Worm (Caenorhabditis elegans) whole organism, L1 larva: ENCODE measurements around the gene dcn-1.

Experiments used
- C04F5.9 ChIP-seq: sonication (generic microtip); optimal IDR thresholded peaks from 2 replicates; lab custom pipeline; 2016; ENCODE audit warnings: missing genetic modification characterization, missing compliant biosample characterization
- C16A3.4 ChIP-seq: fragments of 150-350 bp; optimal IDR thresholded peaks from 2 replicates; lab custom pipeline; 2014; ENCODE audit warnings: missing biosample characterization, missing genetic modification characterization
- F16B12.6 ChIP-seq: fragments of 150-350 bp; optimal IDR thresholded peaks from 2 replicates; lab custom pipeline; 2014; ENCODE audit warnings: missing biosample characterization, missing genetic modification characterization
- Y116A8C.19 ChIP-seq: sonication (generic microtip); optimal IDR thresholded peaks from 2 replicates; lab custom pipeline; 2016; ENCODE audit warnings: missing compliant biosample characterization, missing genetic modification characterization, borderline replicate concordance
- aha-1 ChIP-seq: fragments of 150-350 bp; optimal IDR thresholded peaks from 2 replicates; lab custom pipeline; 2014; ENCODE audit warnings: missing biosample characterization, missing genetic modification characterization
- aly-2 ChIP-seq: fragments of 150-350 bp; optimal IDR thresholded peaks from 2 replicates; lab custom pipeline; 2014; ENCODE audit warnings: missing biosample characterization, missing genetic modification characterization
- ama-1 ChIP-seq: fragments of 150-350 bp; optimal IDR thresholded peaks from 2 replicates; lab custom pipeline; 2014
- ceh-63 ChIP-seq: fragments of 200-800 bp; sonication (Bioruptor generic); optimal IDR thresholded peaks from 2 replicates; lab custom pipeline; 2018; ENCODE audit warnings: mild to moderate bottlenecking, missing genetic modification characterization, missing compliant biosample characterization
- ceh-88 ChIP-seq: fragments of 200-800 bp; sonication (Bioruptor generic); IDR thresholded peaks from 2 replicates; pipeline ENCODE4 v1.3.6; 2022; ENCODE audit warnings: missing genetic modification characterization, missing compliant biosample characterization
- ceh-90 ChIP-seq: sonication (generic microtip); optimal IDR thresholded peaks from 2 replicates; lab custom pipeline; 2016; ENCODE audit warnings: missing genetic modification characterization, missing compliant biosample characterization
- dsc-1 ChIP-seq: sonication (generic microtip); optimal IDR thresholded peaks from 2 replicates; lab custom pipeline; 2016; ENCODE audit warnings: mild to moderate bottlenecking, missing genetic modification characterization, missing compliant biosample characterization
- efl-1 ChIP-seq, 4 experiments: fragments of 150-350 bp; optimal IDR thresholded peaks in 3 of 4; peaks in 1 of 4; 1 replicate in 1 of 4; 2 replicates in 3 of 4; lab custom pipeline; 2014; ENCODE audit warnings: missing biosample characterization in 2 of 4, missing genetic modification characterization in 2 of 4, missing genetic modification reagents in 2 of 4
- egl-27 ChIP-seq, 2 experiments: fragments of 150-350 bp in 1 of 2; sonication (generic microtip); optimal IDR thresholded peaks; 3 replicates each; lab custom pipeline; 2017 to 2018; ENCODE audit warnings: missing biosample characterization in 2 of 2, missing genetic modification characterization in 2 of 2, missing genetic modification reagents in 2 of 2
- elt-3 ChIP-seq, 6 experiments: fragments of 150-350 bp in 1 of 6; sonication (generic microtip); optimal IDR thresholded peaks; 2 replicates each; lab custom pipeline; 2017 to 2018; ENCODE audit warnings: missing biosample characterization in 6 of 6, missing genetic modification characterization in 6 of 6, inconsistent platforms in 1 of 6
- ets-5 ChIP-seq: fragments of 200-800 bp; sonication (Bioruptor generic); IDR thresholded peaks from 2 replicates; pipeline ENCODE4 v1.3.6; 2022; ENCODE audit warnings: missing genetic modification characterization, missing compliant biosample characterization
- fkh-4 ChIP-seq: sonication (generic microtip); optimal IDR thresholded peaks from 2 replicates; lab custom pipeline; 2016; ENCODE audit warnings: missing compliant biosample characterization, missing genetic modification characterization, borderline replicate concordance
- fkh-8 ChIP-seq: sonication (generic microtip); optimal IDR thresholded peaks from 2 replicates; lab custom pipeline; 2016; ENCODE audit warnings: mild to moderate bottlenecking, missing genetic modification characterization, missing compliant biosample characterization
- hlh-17 ChIP-seq: fragments of 200-800 bp; sonication (Bioruptor generic); optimal IDR thresholded peaks from 2 replicates; lab custom pipeline; 2018; ENCODE audit warnings: missing genetic modification characterization, mild to moderate bottlenecking, missing compliant biosample characterization, moderate library complexity, borderline replicate concordance
- irx-1 ChIP-seq: sonication (generic microtip); optimal IDR thresholded peaks from 2 replicates; lab custom pipeline; 2016; ENCODE audit warnings: missing genetic modification characterization, missing compliant biosample characterization
- lin-13 ChIP-seq: fragments of 150-350 bp; optimal IDR thresholded peaks from 2 replicates; lab custom pipeline; 2014; ENCODE audit warnings: missing biosample characterization, missing genetic modification reagents, missing genetic modification characterization
- lin-15B ChIP-seq: fragments of 150-350 bp; sonication (generic microtip); optimal IDR thresholded peaks from 3 replicates; lab custom pipeline; 2014; ENCODE audit warnings: missing biosample characterization, missing genetic modification characterization
- lin-39 ChIP-seq: fragments of 150-350 bp; optimal IDR thresholded peaks from 2 replicates; lab custom pipeline; 2014; ENCODE audit warnings: missing biosample characterization, missing genetic modification reagents, missing genetic modification characterization
- lsy-2 ChIP-seq, 2 experiments: fragments of 150-350 bp; optimal IDR thresholded peaks; 2 replicates each; lab custom pipeline; 2014; ENCODE audit warnings: missing biosample characterization in 2 of 2, missing genetic modification characterization in 2 of 2
- mab-9 ChIP-seq: fragments of 200-800 bp; sonication (Bioruptor generic); IDR thresholded peaks from 2 replicates; pipeline ENCODE4 v1.3.6; 2022; ENCODE audit warnings: missing genetic modification reagents, missing genetic modification characterization, missing compliant biosample characterization
- mdl-1 ChIP-seq, 2 experiments: fragments of 150-350 bp; optimal IDR thresholded peaks; 2 replicates each; lab custom pipeline; 2014 to 2017; ENCODE audit warnings: missing biosample characterization in 2 of 2, missing genetic modification characterization in 2 of 2, inconsistent platforms in 1 of 2
- mef-2 ChIP-seq: fragments of 150-350 bp; optimal IDR thresholded peaks from 2 replicates; lab custom pipeline; 2014; ENCODE audit warnings: missing biosample characterization, missing genetic modification characterization
- nhr-12 ChIP-seq: sonication (generic microtip); optimal IDR thresholded peaks from 2 replicates; lab custom pipeline; 2017; ENCODE audit warnings: missing biosample characterization, missing genetic modification characterization
- nhr-237 ChIP-seq: fragments of 150-350 bp; optimal IDR thresholded peaks from 2 replicates; lab custom pipeline; 2014; ENCODE audit warnings: missing biosample characterization, missing genetic modification characterization
- nhr-71 ChIP-seq: sonication (generic microtip); optimal IDR thresholded peaks from 2 replicates; lab custom pipeline; 2016; ENCODE audit warnings: mild to moderate bottlenecking, missing genetic modification characterization, moderate library complexity, missing compliant biosample characterization
- nhr-76 ChIP-seq: sonication (generic microtip); optimal IDR thresholded peaks from 2 replicates; lab custom pipeline; 2017; ENCODE audit warnings: missing biosample characterization, missing genetic modification characterization
- nhr-77 ChIP-seq: fragments of 150-350 bp; optimal IDR thresholded peaks from 2 replicates; lab custom pipeline; 2014; ENCODE audit warnings: missing biosample characterization, missing genetic modification characterization
- nhr-84 ChIP-seq: sonication (generic microtip); optimal IDR thresholded peaks from 2 replicates; lab custom pipeline; 2017; ENCODE audit warnings: missing biosample characterization, missing genetic modification characterization
- nhr-85 ChIP-seq: sonication (generic microtip); peaks from one replicate; lab custom pipeline; 2016; ENCODE audit warnings: missing genetic modification characterization, inconsistent platforms, missing compliant biosample characterization
- pag-3 ChIP-seq: sonication (generic microtip); optimal IDR thresholded peaks from 2 replicates; lab custom pipeline; 2017; ENCODE audit warnings: missing genetic modification characterization, mild to moderate bottlenecking, missing compliant biosample characterization, antibody characterized with exemption, borderline replicate concordance; ENCODE audit not compliant: insufficient read depth
- pax-3 ChIP-seq: fragments of 200-800 bp; sonication (Bioruptor generic); optimal IDR thresholded peaks from 2 replicates; lab custom pipeline; 2018; ENCODE audit warnings: mild to moderate bottlenecking, missing genetic modification characterization, moderate library complexity, missing compliant biosample characterization
- pqm-1 ChIP-seq: sonication (generic microtip); optimal IDR thresholded peaks from 3 replicates; lab custom pipeline; 2017; ENCODE audit warnings: missing biosample characterization, missing genetic modification characterization
- rnt-1 ChIP-seq: sonication (generic microtip); optimal IDR thresholded peaks from 2 replicates; lab custom pipeline; 2016; ENCODE audit warnings: mild to moderate bottlenecking, missing genetic modification characterization, moderate library complexity, missing compliant biosample characterization
- sox-4 ChIP-seq: sonication (generic microtip); optimal IDR thresholded peaks from 2 replicates; lab custom pipeline; 2016; ENCODE audit warnings: missing genetic modification characterization, missing compliant biosample characterization
- sptf-1 ChIP-seq: fragments of 150-350 bp; optimal IDR thresholded peaks from 2 replicates; lab custom pipeline; 2014; ENCODE audit warnings: missing biosample characterization, missing genetic modification characterization
- sup-37 ChIP-seq: fragments of 200-800 bp; sonication (Bioruptor generic); optimal IDR thresholded peaks from 2 replicates; lab custom pipeline; 2018; ENCODE audit warnings: mild to moderate bottlenecking, missing genetic modification characterization, missing compliant biosample characterization
- swsn-7 ChIP-seq: sonication (generic microtip); optimal IDR thresholded peaks from 2 replicates; lab custom pipeline; 2016; ENCODE audit warnings: missing genetic modification characterization, missing compliant biosample characterization
- tbx-2 ChIP-seq: sonication (generic microtip); optimal IDR thresholded peaks from 2 replicates; lab custom pipeline; 2016; ENCODE audit warnings: missing genetic modification characterization, missing compliant biosample characterization
- tlp-1 ChIP-seq: fragments of 150-350 bp; optimal IDR thresholded peaks from 2 replicates; lab custom pipeline; 2014; ENCODE audit warnings: missing biosample characterization, missing genetic modification characterization
- unc-62 ChIP-seq: fragments of 150-350 bp; optimal IDR thresholded peaks from 2 replicates; lab custom pipeline; 2014; ENCODE audit warnings: missing biosample characterization, missing genetic modification reagents, missing genetic modification characterization
- unc-98 ChIP-seq: fragments of 200-800 bp; sonication (Bioruptor generic); IDR thresholded peaks from 2 replicates; pipeline ENCODE4 v1.3.6; 2022; ENCODE audit warnings: missing genetic modification characterization, missing compliant biosample characterization
- zag-1 ChIP-seq: fragments of 150-350 bp; optimal IDR thresholded peaks from 2 replicates; lab custom pipeline; 2014; ENCODE audit warnings: missing biosample characterization, missing genetic modification characterization
- zip-4 ChIP-seq: fragments of 200-800 bp; sonication (Bioruptor generic); optimal IDR thresholded peaks from 2 replicates; lab custom pipeline; 2018; ENCODE audit warnings: mild to moderate bottlenecking, missing genetic modification characterization, moderate library complexity, missing compliant biosample characterization

Gene dcn-1

ce11 chrIII:4269220-4269935 is 44.3 kb upstream of the dcn-1 start, which contains the start of the genes sftb-1 and R10E4.1 (continued):
- no peak for TF ChIP-seq ceh-63 (GFP tag; lab: Kevin White, UChicago)
- TF ChIP-seq elt-3 (tag; optimal IDR thresholded peaks at IDR 0.05; lab: Kevin White, UChicago) = peak in 2 of 6 experiments; percentile 29 to 49
- no peak for TF ChIP-seq tlp-1
- peak; percentile 81 for TF ChIP-seq tbx-2 (tag; lab: Kevin White, UChicago)
- TF ChIP-seq dsc-1 = peak; percentile 74
- no peak for TF ChIP-seq unc-98 (GFP tag; lab: Robert Waterston, UW)
- peak; percentile 70 for TF ChIP-seq irx-1 (tag; lab: Kevin White, UChicago)
- peak; percentile 84 to 85 for TF ChIP-seq lsy-2 (tag; optimal IDR thresholded peaks at IDR 0.05; lab: Kevin White, UChicago)
- TF ChIP-seq Y116A8C.19 (tag; lab: Kevin White, UChicago) = no peak
- peak; percentile 30 for TF ChIP-seq lin-15B (tag; lab: Kevin White, UChicago)
- TF ChIP-seq pqm-1 (tag; lab: Kevin White, UChicago) = no peak
- peak in 1 of 2 experiments; percentile 64 for TF ChIP-seq mdl-1 (tag; optimal IDR thresholded peaks at IDR 0.05; lab: Kevin White, UChicago)
- TF ChIP-seq aly-2 (tag; lab: Kevin White, UChicago) = peak; percentile 29
- TF ChIP-seq fkh-8 (tag; lab: Kevin White, UChicago) = peak; percentile 62
- no peak for TF ChIP-seq fkh-4
- TF ChIP-seq ets-5 (GFP tag; lab: Robert Waterston, UW) = no peak
- TF ChIP-seq ama-1 (lab: Kevin White, UChicago) = no peak
- peak; percentile 62 for TF ChIP-seq lin-39 (tag; lab: Kevin White, UChicago)
- no peak for TF ChIP-seq nhr-237 (tag; lab: Kevin White, UChicago)
- no peak for TF ChIP-seq hlh-17 (GFP tag; lab: Kevin White, UChicago)
- TF ChIP-seq sptf-1 = no peak
- TF ChIP-seq F16B12.6 (tag; lab: Kevin White, UChicago) = peak; percentile 70
- peak; percentile 88 for TF ChIP-seq nhr-85 (tag; lab: Kevin White, UChicago)
- 0 out of 2 replicates have a peak, but pooled peaks have one; percentile 18 for TF ChIP-seq mab-9
- TF ChIP-seq swsn-7 (tag; lab: Kevin White, UChicago) = peak; percentile 80
- no peak for TF ChIP-seq mef-2
- no peak for TF ChIP-seq unc-62 (GFP tag; lab: Kevin White, UChicago)
- no peak for TF ChIP-seq sup-37 (GFP tag; lab: Kevin White, UChicago)
- 0 out of 2 replicates have a peak, but pooled peaks have one; percentile 15 for TF ChIP-seq ceh-88 (GFP tag; lab: Robert Waterston, UW)
- TF ChIP-seq C16A3.4 = peak; percentile 75
- peak; percentile 87 for TF ChIP-seq nhr-71 (tag; lab: Kevin White, UChicago)
- no peak for TF ChIP-seq pag-3 (tag; lab: Kevin White, UChicago)
- TF ChIP-seq zag-1 = no peak
- TF ChIP-seq rnt-1 (tag; lab: Kevin White, UChicago) = peak; percentile 85
- no peak for TF ChIP-seq nhr-12 (tag; lab: Kevin White, UChicago)
- no peak for TF ChIP-seq egl-27 (tag; optimal IDR thresholded peaks at IDR 0.05; lab: Kevin White, UChicago)
- TF ChIP-seq nhr-84 (tag; lab: Kevin White, UChicago) = no peak
- no peak for TF ChIP-seq nhr-76
- peak; percentile 62 for TF ChIP-seq lin-13 (GFP tag; lab: Kevin White, UChicago)
- peak; percentile 52 for TF ChIP-seq sox-4
- peak; percentile 69 to 80 for TF ChIP-seq efl-1 (optimal IDR thresholded peaks at IDR 0.05; lab: Kevin White, UChicago)
- TF ChIP-seq efl-1 (GFP tag; optimal IDR thresholded peaks at IDR 0.05 in 1 of 2; lab: Kevin White, UChicago) = peak; percentile 75 to 97
- TF ChIP-seq pax-3 (tag; lab: Kevin White, UChicago) = no peak
- TF ChIP-seq ceh-90 = no peak
- TF ChIP-seq C04F5.9 (tag; lab: Kevin White, UChicago) = peak; percentile 55
- TF ChIP-seq zip-4 = no peak
- TF ChIP-seq aha-1 (tag; lab: Kevin White, UChicago) = no peak
- TF ChIP-seq nhr-77 (tag; lab: Kevin White, UChicago) = peak; percentile 1
